Fruit fly (Drosophila melanogaster): Measurements from ENCODE around the gene CG46465.

CG46465 gene

dm6 chr2L:18948065-18948723 is 44.1 kb upstream of the CG46465 start (continued):
- TF ChIP-seq CG32006 (GFP tag; optimal IDR thresholded peaks at IDR 0.05): peak; percentile 88
- TF ChIP-seq dsx (GFP tag; optimal IDR thresholded peaks at IDR 0.05; ENCODE audit: poor library complexity, severe bottlenecking): peak; percentile 86
- TF ChIP-seq CG10631 (GFP tag; optimal IDR thresholded peaks at IDR 0.05): peak; percentile 91
- no peak for TF ChIP-seq Hr38 (GFP tag; optimal IDR thresholded peaks at IDR 0.05)
- TF ChIP-seq CG6808 (GFP tag; optimal IDR thresholded peaks at IDR 0.05): peak; percentile 89
- no peak for TF ChIP-seq fd85E (GFP tag; optimal IDR thresholded peaks at IDR 0.05)
- peak; percentile 52; the same call in 2 of the 3 replicates for TF ChIP-seq eg (GFP tag; IDR thresholded peaks at IDR 0.05)
- peak; percentile 85 for TF ChIP-seq Ets96B (tag; optimal IDR thresholded peaks at IDR 0.05)
- peak; percentile 64 for TF ChIP-seq Ets21C (GFP tag; optimal IDR thresholded peaks at IDR 0.05)
- peak; percentile 83 for TF ChIP-seq Sox14 (GFP tag; optimal IDR thresholded peaks at IDR 0.05)
- peak; percentile 83 for TF ChIP-seq achi (GFP tag; optimal IDR thresholded peaks at IDR 0.05)
- TF ChIP-seq acj6 (GFP tag; optimal IDR thresholded peaks at IDR 0.05): peak; percentile 92
- peak; percentile 78 for TF ChIP-seq net (GFP tag; optimal IDR thresholded peaks at IDR 0.05)
- peak; percentile 95 for TF ChIP-seq Eip78C (GFP tag)
- TF ChIP-seq Smox (GFP tag; optimal IDR thresholded peaks at IDR 0.05): peak; percentile 82
- TF ChIP-seq CG3919 (GFP tag; optimal IDR thresholded peaks at IDR 0.05): peak; percentile 79
- TF ChIP-seq Met (GFP tag; optimal IDR thresholded peaks at IDR 0.05): peak; percentile 88
- TF ChIP-seq CG8319 (GFP tag; optimal IDR thresholded peaks at IDR 0.05): peak; percentile 53
- peak; percentile 85 for TF ChIP-seq lz (GFP tag; optimal IDR thresholded peaks at IDR 0.05)
- TF ChIP-seq Blimp-1 (GFP tag; optimal IDR thresholded peaks at IDR 0.05): peak; percentile 38
- peak; percentile 81 for TF ChIP-seq CG10669 (GFP tag; optimal IDR thresholded peaks at IDR 0.05)
- TF ChIP-seq CG6163 (GFP tag; IDR thresholded peaks at IDR 0.05): peak; percentile 73
- TF ChIP-seq Lpt (GFP tag; optimal IDR thresholded peaks at IDR 0.05): peak; percentile 85
- TF ChIP-seq CG16779 (tag; optimal IDR thresholded peaks at IDR 0.05): peak; percentile 41
- peak; percentile 78 for TF ChIP-seq cyc (GFP tag; optimal IDR thresholded peaks at IDR 0.05)
- no peak for TF ChIP-seq CG6854 (GFP tag; optimal IDR thresholded peaks at IDR 0.05)
- peak; percentile 84 for TF ChIP-seq OdsH (GFP tag; optimal IDR thresholded peaks at IDR 0.05)
- peak; percentile 86 for TF ChIP-seq CG8632 (GFP tag; optimal IDR thresholded peaks at IDR 0.05)
- TF ChIP-seq pdm3 (GFP tag; optimal IDR thresholded peaks at IDR 0.05): peak; percentile 89
- TF ChIP-seq Eip93F (GFP tag; optimal IDR thresholded peaks at IDR 0.05): no peak
- TF ChIP-seq Sox102F (GFP tag; optimal IDR thresholded peaks at IDR 0.05): peak; percentile 84
- peak; percentile 75 for TF ChIP-seq CG34406 (GFP tag; optimal IDR thresholded peaks at IDR 0.05)
- TF ChIP-seq CG4318 (GFP tag; optimal IDR thresholded peaks at IDR 0.05): peak; percentile 59
- TF ChIP-seq Gug (GFP tag; IDR thresholded peaks at IDR 0.05): peak; percentile 55
- TF ChIP-seq CG11902 (GFP tag; optimal IDR thresholded peaks at IDR 0.05): peak; percentile 43
- TF ChIP-seq Eip75B (GFP tag; optimal IDR thresholded peaks at IDR 0.05): peak; percentile 82
- peak; percentile 69 for TF ChIP-seq CG9139 (GFP tag; optimal IDR thresholded peaks at IDR 0.05)
- TF ChIP-seq CG7368 (GFP tag; optimal IDR thresholded peaks at IDR 0.05): peak; percentile 64

- TF ChIP-seq fkh (GFP tag; optimal IDR thresholded peaks at IDR 0.05) (peak; percentile 53), Eip75B (GFP tag; optimal IDR thresholded peaks at IDR 0.05) (no peak)
Observed at dm6 chr2L:18948724-18949108, 43.6 kb upstream of the CG46465 start, which contains the start of gene CG10428. CG10428 (plus strand) TSS chr2L:18948884.

- TF ChIP-seq fd85E (GFP tag; optimal IDR thresholded peaks at IDR 0.05) (no peak), fkh (GFP tag; optimal IDR thresholded peaks at IDR 0.05) (peak; percentile 21), achi (GFP tag; optimal IDR thresholded peaks at IDR 0.05) (peak; percentile 91)
Observed at dm6 chr2L:18951674-18952073, 40.6 kb upstream of the CG46465 start, which contains the start of gene Nedd8. Nedd8 (minus strand) TSS chr2L:18951837.
